Worm (Caenorhabditis elegans) whole organism, young adult: ENCODE results near the gene gmeb-3.

Experiments
- attf-3 ChIP-seq: fragments of 200-800 bp; sonication (Bioruptor generic); conservative IDR thresholded peaks from 2 replicates; pipeline ENCODE4 v1.3.6; 2022; ENCODE audit warnings: missing genetic modification reagents, missing genetic modification characterization, missing compliant biosample characterization
- ceh-100 ChIP-seq: fragments of 200-800 bp; sonication (Bioruptor generic); IDR thresholded peaks from 2 replicates; pipeline ENCODE4 v1.3.6; 2022; ENCODE audit warnings: missing genetic modification reagents, missing genetic modification characterization, missing compliant biosample characterization
- efl-1 ChIP-seq: fragments of 150-350 bp; optimal IDR thresholded peaks from 2 replicates; lab custom pipeline; 2014; ENCODE audit warnings: missing biosample characterization, missing genetic modification reagents, missing genetic modification characterization
- him-1 ChIP-seq: sonication (generic microtip); optimal IDR thresholded peaks from 2 replicates; lab custom pipeline; 2016; ENCODE audit warnings: missing genotype, missing genetic modification reagents, missing genetic modification characterization, missing compliant biosample characterization
- let-607 ChIP-seq, 2 experiments: fragments of 200-800 bp in 1 of 2; sonication (Bioruptor generic) in 1 of 2; sonication (generic microtip) in 1 of 2; optimal IDR thresholded peaks; 2 replicates each; lab custom pipeline; 2016 to 2018; ENCODE audit warnings: mild to moderate bottlenecking in 2 of 2, missing compliant biosample characterization in 2 of 2, missing genetic modification characterization in 2 of 2, moderate library complexity in 2 of 2, missing genotype in 1 of 2
- sea-2 ChIP-seq: fragments of 200-800 bp; sonication (Bioruptor generic); IDR thresholded peaks from 2 replicates; pipeline ENCODE4 v1.3.6; 2022; ENCODE audit warnings: missing genetic modification characterization, missing compliant biosample characterization

DNA sequence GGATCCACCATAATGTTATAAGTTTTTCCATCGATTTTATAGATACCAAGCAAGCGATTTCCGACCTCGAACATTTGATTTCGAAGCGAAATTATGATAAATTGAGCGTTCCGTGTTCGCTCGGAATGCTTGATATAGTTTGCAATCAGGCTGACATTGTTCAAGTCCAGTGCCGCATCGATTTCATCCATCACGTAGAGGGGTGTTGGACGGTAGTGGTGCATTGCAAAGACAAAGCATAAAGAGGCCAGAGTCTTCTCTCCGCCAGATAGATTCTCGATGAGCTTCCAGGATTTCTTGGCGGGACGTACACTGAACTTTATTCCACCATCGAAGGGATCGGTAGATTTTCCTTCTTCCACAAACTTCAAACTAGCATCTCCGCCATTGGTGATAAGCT lies 46.1 kb downstream of the gmeb-3 start:
- TF ChIP-seq him-1 (no peak), sea-2 (GFP tag; lab: Robert Waterston, UW) (no peak), let-607 (tag; optimal IDR thresholded peaks at IDR 0.05; lab: Kevin White, UChicago) (no peak), ceh-100 (no peak), attf-3 (GFP tag; lab: Robert Waterston, UW) (no peak), efl-1 (GFP tag; lab: Kevin White, UChicago) (no peak)
